Fruit fly (Drosophila melanogaster) whole organism, embryonic: ENCODE data around the gene CG2574.

Experiments used
- Awh ChIP-seq: fragments of 200-800 bp; sonication (Bioruptor generic); IDR thresholded peaks from 2 replicates; pipeline ENCODE4, ENCODE4 v1.3.6; 2022; ENCODE audit warnings: missing biosample characterization, missing genetic modification characterization
- Blimp-1 ChIP-seq: fragments of 200-800 bp; sonication (Bioruptor generic); optimal IDR thresholded peaks from 3 replicates; lab custom pipeline; 2018; ENCODE audit warnings: missing biosample characterization, missing genetic modification characterization, mild to moderate bottlenecking, moderate library complexity, missing genetic modification reagents
- CG15601 ChIP-seq: fragments of 200-800 bp; sonication (Bioruptor generic); optimal IDR thresholded peaks from 3 replicates; lab custom pipeline; 2019; ENCODE audit warnings: missing biosample characterization, mild to moderate bottlenecking, missing genetic modification characterization, moderate library complexity
- CG1602 ChIP-seq: fragments of 200-800 bp; sonication (Bioruptor generic); optimal IDR thresholded peaks from 3 replicates; lab custom pipeline; 2016; ENCODE audit warnings: missing biosample characterization, missing genetic modification characterization
- CG8089 ChIP-seq: fragments of 200-800 bp; sonication (Bioruptor generic); optimal IDR thresholded peaks from 3 replicates; lab custom pipeline; 2016; ENCODE audit warnings: missing biosample characterization, missing genetic modification characterization
- Eip74EF ChIP-seq, 2 experiments: fragments of 200-800 bp in 1 of 2; fragments of >200 bp in 1 of 2; sonication (Bioruptor generic) in 1 of 2; optimal IDR thresholded peaks; 2 replicates each; lab custom pipeline; 2017 to 2019; ENCODE audit warnings: missing biosample characterization in 2 of 2, missing genetic modification characterization in 2 of 2, mild to moderate bottlenecking in 1 of 2, moderate library complexity in 1 of 2
- HLH3B ChIP-seq: fragments of 200-800 bp; sonication (Bioruptor generic); IDR thresholded peaks from 2 replicates; pipeline ENCODE4 v1.3.6; 2022; ENCODE audit warnings: missing biosample characterization, missing genetic modification characterization
- Hand ChIP-seq: fragments of 200-800 bp; sonication (Bioruptor generic); optimal IDR thresholded peaks from 2 replicates; lab custom pipeline; 2017; ENCODE audit warnings: mild to moderate bottlenecking, missing biosample characterization, missing genetic modification reagents, missing genetic modification characterization
- Hr39 ChIP-seq: fragments of >200 bp; optimal IDR thresholded peaks from 2 replicates; lab custom pipeline; 2017
- Neu2 ChIP-seq: fragments of 200-800 bp; sonication (Bioruptor generic); optimal IDR thresholded peaks from 3 replicates; lab custom pipeline; 2016; ENCODE audit warnings: missing biosample characterization, missing genetic modification characterization, borderline replicate concordance
- Nf-YA ChIP-seq: fragments of 200-800 bp; sonication (Bioruptor generic); IDR thresholded peaks from 2 replicates; pipeline ENCODE4 v1.3.6; 2022; ENCODE audit warnings: missing biosample characterization, missing genetic modification characterization
- Taf1 ChIP-seq: fragments of 200-800 bp; sonication (Bioruptor generic); IDR thresholded peaks from 2 replicates; pipeline ENCODE4 v1.3.6; 2022; ENCODE audit warnings: missing biosample characterization, missing genetic modification characterization
- cg ChIP-seq: fragments of 200-800 bp; sonication (Bioruptor generic); optimal IDR thresholded peaks from 3 replicates; lab custom pipeline; 2019; ENCODE audit warnings: missing biosample characterization, mild to moderate bottlenecking, missing genetic modification characterization, moderate library complexity
- danr ChIP-seq: fragments of 200-800 bp; sonication (Bioruptor generic); IDR thresholded peaks from 2 replicates; pipeline ENCODE4 v1.3.6; 2022; ENCODE audit warnings: missing biosample characterization, missing genetic modification characterization
- dmrt99B ChIP-seq: fragments of 200-800 bp; sonication (Bioruptor generic); optimal IDR thresholded peaks from 2 replicates; lab custom pipeline; 2018; ENCODE audit warnings: missing biosample characterization, mild to moderate bottlenecking, missing genetic modification characterization, moderate library complexity
- nau ChIP-seq: fragments of 200-800 bp; sonication (Bioruptor generic); optimal IDR thresholded peaks from 3 replicates; lab custom pipeline; 2017; ENCODE audit warnings: missing biosample characterization, mild to moderate bottlenecking, missing genetic modification characterization, missing genetic modification reagents
- nom ChIP-seq: fragments of 200-800 bp; sonication (Bioruptor generic); optimal IDR thresholded peaks from 2 replicates; lab custom pipeline; 2017; ENCODE audit warnings: missing biosample characterization, missing genetic modification characterization, mild to moderate bottlenecking, moderate library complexity, missing genetic modification reagents
- oc ChIP-seq: fragments of 200-800 bp; sonication (Bioruptor generic); optimal IDR thresholded peaks from 2 replicates; lab custom pipeline; 2018; ENCODE audit warnings: missing biosample characterization, mild to moderate bottlenecking, missing genetic modification characterization, moderate library complexity
- vvl ChIP-seq: fragments of 200-800 bp; sonication (Bioruptor generic); IDR thresholded peaks from 2 replicates; pipeline ENCODE4 v1.3.6; 2022; ENCODE audit warnings: missing biosample characterization, missing genetic modification characterization

CG2574 gene

dm6 chrX:12455891-12456290 lies 47.2 kb downstream of the CG2574 start:
- TF ChIP-seq Blimp-1 (GFP tag; lab: Kevin White, UChicago): peak; percentile 99
- TF ChIP-seq CG15601 (tag; lab: Kevin White, UChicago): peak; percentile 68
- TF ChIP-seq dmrt99B (tag; lab: Kevin White, UChicago): no peak
- TF ChIP-seq CG1602 (GFP tag; lab: Kevin White, UChicago): no peak
- TF ChIP-seq Awh (GFP tag; lab: Robert Waterston, UW): 0 out of 2 replicates have a peak, but pooled peaks have one; percentile 10
- no peak for TF ChIP-seq Hr39 (lab: Kevin White, UChicago)
- no peak for TF ChIP-seq CG8089 (GFP tag; lab: Kevin White, UChicago)
- TF ChIP-seq vvl (GFP tag; lab: Robert Waterston, UW): peak; percentile 11; the same call in 1 of the 2 replicates
- TF ChIP-seq oc (tag; lab: Kevin White, UChicago): peak; percentile 57
- no peak for TF ChIP-seq Neu2 (GFP tag; lab: Kevin White, UChicago)
- no peak for TF ChIP-seq HLH3B
- no peak for TF ChIP-seq Hand (GFP tag; lab: Kevin White, UChicago)
- no peak for TF ChIP-seq danr
- TF ChIP-seq nom (GFP tag; lab: Kevin White, UChicago): no peak
- TF ChIP-seq nau (GFP tag; lab: Kevin White, UChicago): no peak
- TF ChIP-seq Nf-YA (GFP tag; lab: Robert Waterston, UW): no peak

dm6 chrX:12457713-12458233 lies 49.1 kb downstream of the CG2574 start, which contains the start of gene CG15731:
Gene CG15731, minus strand, starts transcription at chrX:12457763.
- TF ChIP-seq Taf1 (GFP tag; lab: Robert Waterston, UW) (no peak), Eip74EF (GFP tag; optimal IDR thresholded peaks at IDR 0.05; lab: Kevin White, UChicago) (no peak), oc (tag; lab: Kevin White, UChicago) (peak; percentile 81), Blimp-1 (GFP tag; lab: Kevin White, UChicago) (peak; percentile 13), Awh (GFP tag; lab: Robert Waterston, UW) (peak; percentile 81), cg (GFP tag; lab: Kevin White, UChicago) (no peak), vvl (GFP tag; lab: Robert Waterston, UW) (peak; percentile 17; the same call in 1 of the 2 replicates)
